Worm (Caenorhabditis elegans): ENCODE data around the gene mab-10.

Gene mab-10

ce11 chrII:10527649-10528134 is at the start of gene mab-10:
Gene mab-10 (plus strand): TSS chrII:10528084.
- TF ChIP-seq efl-3 (GFP tag; optimal IDR thresholded peaks at IDR 0.05) (no peak), rnt-1 (tag; optimal IDR thresholded peaks at IDR 0.05) (peak; percentile 0), lin-14 (GFP tag; optimal IDR thresholded peaks at IDR 0.05) (peak; percentile 57), nhr-76 (tag; optimal IDR thresholded peaks at IDR 0.05) (no peak)

- TF ChIP-seq C04F5.9 (tag; optimal IDR thresholded peaks at IDR 0.05) = no peak
- no peak for TF ChIP-seq nhr-85 (tag)
- TF ChIP-seq pqm-1 (tag; optimal IDR thresholded peaks at IDR 0.05) = no peak
- no peak for TF ChIP-seq Y116A8C.19 (tag; optimal IDR thresholded peaks at IDR 0.05; ENCODE audit: borderline replicate concordance)
- TF ChIP-seq tlp-1 (tag; optimal IDR thresholded peaks at IDR 0.05) = no peak
- no peak for TF ChIP-seq fos-1 (tag; optimal IDR thresholded peaks at IDR 0.05)
- no peak for TF ChIP-seq lin-35 (GFP tag; optimal IDR thresholded peaks at IDR 0.05)
- no peak for TF ChIP-seq blmp-1 (tag; optimal IDR thresholded peaks at IDR 0.05)
- TF ChIP-seq sup-37 (GFP tag; optimal IDR thresholded peaks at IDR 0.05) = no peak
- no peak for TF ChIP-seq nhr-12 (tag; optimal IDR thresholded peaks at IDR 0.05)
Measured at ce11 chrII:10479348-10479747, 48.5 kb upstream of the mab-10 start, which contains the start of gene clec-59. Gene clec-59 (minus strand): TSS chrII:10479448.

- TF ChIP-seq nhr-76 (tag; optimal IDR thresholded peaks at IDR 0.05) = no peak
- no peak for TF ChIP-seq nhr-11 (tag; optimal IDR thresholded peaks at IDR 0.05)
- no peak for TF ChIP-seq zip-4 (GFP tag; optimal IDR thresholded peaks at IDR 0.05)
- no peak for TF ChIP-seq tbx-2 (tag; optimal IDR thresholded peaks at IDR 0.05)
- no peak for TF ChIP-seq aly-2 (tag; optimal IDR thresholded peaks at IDR 0.05)
- TF ChIP-seq lin-14 (GFP tag; optimal IDR thresholded peaks at IDR 0.05) = no peak
- no peak for TF ChIP-seq nhr-12 (tag; optimal IDR thresholded peaks at IDR 0.05)
- no peak for TF ChIP-seq pag-3 (tag; optimal IDR thresholded peaks at IDR 0.05; ENCODE audit: borderline replicate concordance, insufficient read depth)
- TF ChIP-seq hlh-17 (GFP tag; optimal IDR thresholded peaks at IDR 0.05; ENCODE audit: borderline replicate concordance) = no peak
- TF ChIP-seq lin-35 (GFP tag; optimal IDR thresholded peaks at IDR 0.05) = no peak
- no peak for TF ChIP-seq hpl-2 (GFP tag; optimal IDR thresholded peaks at IDR 0.05)
- no peak for TF ChIP-seq swsn-7 (tag; optimal IDR thresholded peaks at IDR 0.05)
- no peak for TF ChIP-seq nhr-90 (tag; optimal IDR thresholded peaks at IDR 0.05; ENCODE audit: poor library complexity)
- no peak for TF ChIP-seq mep-1 (tag; optimal IDR thresholded peaks at IDR 0.05)
- no peak for TF ChIP-seq efl-1 (optimal IDR thresholded peaks at IDR 0.05)
- TF ChIP-seq efl-1 (GFP tag; optimal IDR thresholded peaks at IDR 0.05 in 1 of 2) = no peak
- TF ChIP-seq elt-3 (tag; optimal IDR thresholded peaks at IDR 0.05) = no peak
- TF ChIP-seq ceh-82 (tag; optimal IDR thresholded peaks at IDR 0.05) = no peak
- TF ChIP-seq ces-1 (GFP tag; optimal IDR thresholded peaks at IDR 0.05) = no peak
Measured at ce11 chrII:10480043-10480442, 47.8 kb upstream of the mab-10 start.

- TF ChIP-seq nhr-85 (tag) = peak; percentile 21
- no peak for TF ChIP-seq tbx-2 (tag; optimal IDR thresholded peaks at IDR 0.05)
- no peak for TF ChIP-seq efl-1 (optimal IDR thresholded peaks at IDR 0.05)
- TF ChIP-seq efl-1 (GFP tag; optimal IDR thresholded peaks at IDR 0.05 in 1 of 2) = peak in 1 of 2 experiments; percentile 56
- no peak for TF ChIP-seq aly-2 (tag; optimal IDR thresholded peaks at IDR 0.05)
- no peak for TF ChIP-seq nhr-19 (GFP tag; conservative IDR thresholded peaks at IDR 0.05)
- no peak for TF ChIP-seq elt-3 (tag; optimal IDR thresholded peaks at IDR 0.05)
Measured at ce11 chrII:10481824-10482556, 45.9 kb upstream of the mab-10 start, which contains the start of the genes clec-60 and ZK666.11. Gene clec-60 (minus strand): TSS chrII:10481874. Gene ZK666.11 (plus strand): TSS chrII:10482522.

- TF ChIP-seq C16A3.4 (tag; optimal IDR thresholded peaks at IDR 0.05) = no peak
- no peak for TF ChIP-seq snpc-4 (tag; optimal IDR thresholded peaks at IDR 0.05)
- TF ChIP-seq nhr-85 (tag) = no peak
- no peak for TF ChIP-seq lin-15B (tag; optimal IDR thresholded peaks at IDR 0.05)
- TF ChIP-seq pqm-1 (tag; optimal IDR thresholded peaks at IDR 0.05) = no peak
Measured at ce11 chrII:10482899-10483298, 45.0 kb upstream of the mab-10 start.

Data from whole organism, L1 larva.